Fruit fly (Drosophila melanogaster) whole organism, pupa: Measurements from ENCODE around the gene CG1635.
A peak's percentile ranks its signal among the peaks of the same experiment; 100 is the strongest.

Experiments
- CG10348 ChIP-seq: fragments of 200-800 bp; sonication (Bioruptor generic); IDR thresholded peaks from 2 replicates; pipeline ENCODE4 v1.3.6; 2022; ENCODE audit warnings: missing biosample characterization, missing genetic modification characterization
- CG12605 ChIP-seq: fragments of 200-800 bp; sonication (Bioruptor generic); IDR thresholded peaks from 2 replicates; pipeline ENCODE4 v1.3.6; 2022; ENCODE audit warnings: missing biosample characterization, missing genetic modification characterization
- CG13204 ChIP-seq: fragments of 200-800 bp; sonication (Bioruptor generic); optimal IDR thresholded peaks from 2 replicates; lab custom pipeline; 2018; ENCODE audit warnings: missing biosample characterization, mild to moderate bottlenecking, missing genetic modification characterization, moderate library complexity
- CG8159 ChIP-seq: fragments of 200-800 bp; sonication (Bioruptor generic); optimal IDR thresholded peaks from 3 replicates; lab custom pipeline; 2018; ENCODE audit warnings: missing biosample characterization, mild to moderate bottlenecking, missing genetic modification characterization, moderate library complexity
- CG8301 ChIP-seq: fragments of 200-800 bp; sonication (Bioruptor generic); optimal IDR thresholded peaks from 2 replicates; lab custom pipeline; 2018; ENCODE audit warnings: missing biosample characterization, mild to moderate bottlenecking, missing genetic modification characterization
- CG9948 ChIP-seq: fragments of 200-800 bp; sonication (Bioruptor generic); optimal IDR thresholded peaks from 2 replicates; lab custom pipeline; 2018; ENCODE audit warnings: missing biosample characterization, mild to moderate bottlenecking, missing genetic modification characterization, moderate library complexity
- D1 ChIP-seq: fragments of 200-800 bp; sonication (Bioruptor generic); optimal IDR thresholded peaks from 2 replicates; lab custom pipeline; 2018; ENCODE audit warnings: missing biosample characterization, mild to moderate bottlenecking, missing genetic modification characterization, moderate library complexity
- EcR ChIP-seq: fragments of 200-800 bp; sonication (Bioruptor generic); optimal IDR thresholded peaks from 3 replicates; lab custom pipeline; 2019; ENCODE audit warnings: missing biosample characterization, missing genetic modification characterization, mild to moderate bottlenecking, moderate library complexity, missing genetic modification reagents
- Pif1A ChIP-seq: fragments of 200-800 bp; sonication (Bioruptor generic); optimal IDR thresholded peaks from 3 replicates; lab custom pipeline; 2016; ENCODE audit warnings: missing biosample characterization, missing genetic modification characterization
- Pif1B ChIP-seq: fragments of 200-800 bp; sonication (Bioruptor generic); optimal IDR thresholded peaks from 3 replicates; lab custom pipeline; 2016; ENCODE audit warnings: missing biosample characterization, missing genetic modification characterization
- gl ChIP-seq: fragments of 200-800 bp; sonication (Bioruptor generic); optimal IDR thresholded peaks from 2 replicates; lab custom pipeline; 2018; ENCODE audit warnings: missing biosample characterization, mild to moderate bottlenecking, missing genetic modification characterization

DNA sequence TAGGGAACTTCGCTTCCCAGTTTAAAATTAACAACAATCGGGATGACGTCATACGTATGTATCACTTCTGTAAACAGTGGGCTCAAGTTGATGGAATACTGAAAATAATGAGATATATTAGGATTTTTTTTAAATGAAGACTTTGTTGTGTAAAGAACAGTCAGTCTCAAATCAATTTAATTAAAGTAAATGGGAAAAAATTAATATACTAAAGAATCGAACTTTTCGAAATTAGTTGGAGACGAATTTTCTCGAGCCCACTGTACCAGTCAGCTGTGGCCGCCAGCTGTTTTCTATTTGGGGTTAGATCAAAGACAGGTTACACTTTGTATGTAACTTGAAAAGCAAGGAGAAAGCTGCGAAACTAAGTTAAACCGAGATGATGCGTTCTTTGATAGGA is at the start of gene CG1635:
- peak; percentile 97 for TF ChIP-seq CG9948 (tag; lab: Kevin White, UChicago)
- peak; percentile 100 for TF ChIP-seq CG8301 (tag; lab: Kevin White, UChicago)
- no peak for TF ChIP-seq CG13204 (GFP tag; lab: Kevin White, UChicago)
- peak; percentile 92 for TF ChIP-seq gl (tag; lab: Kevin White, UChicago)
- TF ChIP-seq CG10348 = peak; percentile 97
- TF ChIP-seq EcR (GFP tag; lab: Kevin White, UChicago) = peak; percentile 49
- peak; percentile 97 for TF ChIP-seq CG8159 (tag; lab: Kevin White, UChicago)
- TF ChIP-seq CG12605 (GFP tag; lab: Robert Waterston, UW) = peak; percentile 100
- peak; percentile 97 for TF ChIP-seq Pif1B
- TF ChIP-seq Pif1A (GFP tag; lab: Kevin White, UChicago) = no peak
- no peak for TF ChIP-seq D1 (tag; lab: Kevin White, UChicago)
